Fruit fly (Drosophila melanogaster) whole organism: ENCODE measurements around the gene CG11891.

Experiments used
- CG8478 ChIP-seq: fragments of >200 bp; optimal IDR thresholded peaks from 2 replicates; lab custom pipeline; 2018; ENCODE audit warnings: inconsistent platforms
- Dll ChIP-seq: fragments of >200 bp; optimal IDR thresholded peaks from 2 replicates; lab custom pipeline; 2017
- EcR ChIP-seq, 2 experiments: fragments of >200 bp; optimal IDR thresholded peaks; 2 replicates each; lab custom pipeline; 2017; ENCODE audit warnings: missing biosample characterization in 2 of 2, missing genetic modification characterization in 2 of 2, missing genetic modification reagents in 2 of 2
- pan ChIP-seq: fragments of >200 bp; optimal IDR thresholded peaks from 2 replicates; lab custom pipeline; 2017
- psq ChIP-seq: fragments of >200 bp; optimal IDR thresholded peaks from 2 replicates; lab custom pipeline; 2017
- usp ChIP-seq: fragments of >200 bp; optimal IDR thresholded peaks from 2 replicates; lab custom pipeline; 2017; ENCODE audit warnings: missing biosample characterization, missing genetic modification characterization, mixed read lengths

The CG11891 gene

dm6 chr3R:25279796-25280350, 9.9 kb downstream of the CG11891 start, which contains the start of gene CG10514:
Gene CG10514 (minus strand): TSS chr3R:25279846.
- no peak for TF ChIP-seq Dll
- no peak for TF ChIP-seq usp (GFP tag; lab: Kevin White, UChicago)

- no peak for TF ChIP-seq psq (lab: Kevin White, UChicago)
- no peak for TF ChIP-seq usp (GFP tag; lab: Kevin White, UChicago)
Observed at dm6 chr3R:25281165-25281564, 11.2 kb downstream of the CG11891 start, which contains the start of gene CG11892. Gene CG11892 (plus strand): TSS chr3R:25281548.

dm6 chr3R:25283209-25283670, 13.2 kb downstream of the CG11891 start, which contains the start of gene CG31300:
Gene CG31300 (plus strand): TSS chr3R:25283620.
- TF ChIP-seq psq (lab: Kevin White, UChicago) (no peak), EcR (GFP tag; optimal IDR thresholded peaks at IDR 0.05; lab: Kevin White, UChicago) (no peak), CG8478 (lab: Kevin White, UChicago) (no peak), pan (lab: Kevin White, UChicago) (no peak), usp (GFP tag; lab: Kevin White, UChicago) (no peak), Dll (no peak)

dm6 chr3R:25285173-25285572, 15.2 kb downstream of the CG11891 start, which contains the start of gene CG31104:
Gene CG31104 (plus strand): TSS chr3R:25285473.
- TF ChIP-seq pan (lab: Kevin White, UChicago) (no peak), Dll (no peak), usp (GFP tag; lab: Kevin White, UChicago) (no peak), CG8478 (lab: Kevin White, UChicago) (no peak), psq (lab: Kevin White, UChicago) (no peak), EcR (GFP tag; optimal IDR thresholded peaks at IDR 0.05; lab: Kevin White, UChicago) (no peak)

dm6 chr3R:25287128-25287527, 17.1 kb downstream of the CG11891 start, which contains the start of gene CG13658:
Gene CG13658 (plus strand): TSS chr3R:25287474.
- TF ChIP-seq psq (lab: Kevin White, UChicago) (no peak), Dll (no peak), EcR (GFP tag; optimal IDR thresholded peaks at IDR 0.05; lab: Kevin White, UChicago) (no peak), usp (GFP tag; lab: Kevin White, UChicago) (no peak), CG8478 (lab: Kevin White, UChicago) (no peak), pan (lab: Kevin White, UChicago) (no peak)

- TF ChIP-seq EcR (GFP tag; optimal IDR thresholded peaks at IDR 0.05; lab: Kevin White, UChicago) (no peak), psq (lab: Kevin White, UChicago) (no peak), usp (GFP tag; lab: Kevin White, UChicago) (no peak), CG8478 (lab: Kevin White, UChicago) (no peak), pan (lab: Kevin White, UChicago) (no peak), Dll (no peak)
Observed at dm6 chr3R:25289589-25289988, 19.6 kb downstream of the CG11891 start, which contains the start of gene CG11893. Gene CG11893 (plus strand): TSS chr3R:25289889.

- TF ChIP-seq psq (lab: Kevin White, UChicago) (no peak), EcR (GFP tag; optimal IDR thresholded peaks at IDR 0.05; lab: Kevin White, UChicago) (no peak), usp (GFP tag; lab: Kevin White, UChicago) (no peak), pan (lab: Kevin White, UChicago) (no peak), Dll (no peak), CG8478 (lab: Kevin White, UChicago) (no peak)
Observed at dm6 chr3R:25292864-25293284, 22.9 kb downstream of the CG11891 start, which contains the start of gene CG31098. Gene CG31098 (minus strand): TSS chr3R:25292977.

- no peak for TF ChIP-seq CG8478 (lab: Kevin White, UChicago)
Observed at dm6 chr3R:25295320-25296020, 25.5 kb downstream of the CG11891 start, which contains the start of gene CG31102. Gene CG31102 (minus strand): TSS chr3R:25295594.

- TF ChIP-seq CG8478 (lab: Kevin White, UChicago) = no peak
- TF ChIP-seq Dll = no peak
- no peak for TF ChIP-seq psq (lab: Kevin White, UChicago)
- no peak for TF ChIP-seq EcR (GFP tag; optimal IDR thresholded peaks at IDR 0.05; lab: Kevin White, UChicago)
- no peak for TF ChIP-seq usp (GFP tag; lab: Kevin White, UChicago)
- no peak for TF ChIP-seq pan (lab: Kevin White, UChicago)
Observed at dm6 chr3R:25297678-25298077, 27.7 kb downstream of the CG11891 start, which contains the start of gene CG31097. Gene CG31097 (minus strand): TSS chr3R:25297778.

dm6 chr3R:25299507-25299964, 29.5 kb downstream of the CG11891 start, which contains the start of gene CG31288:
Gene CG31288 (minus strand): TSS chr3R:25299557.
- TF ChIP-seq usp (GFP tag; lab: Kevin White, UChicago) = no peak
- TF ChIP-seq psq (lab: Kevin White, UChicago) = no peak
- no peak for TF ChIP-seq pan (lab: Kevin White, UChicago)
- no peak for TF ChIP-seq Dll
- no peak for TF ChIP-seq CG8478 (lab: Kevin White, UChicago)
- no peak for TF ChIP-seq EcR (GFP tag; optimal IDR thresholded peaks at IDR 0.05; lab: Kevin White, UChicago)

- TF ChIP-seq pan (lab: Kevin White, UChicago) (no peak), usp (GFP tag; lab: Kevin White, UChicago) (no peak), psq (lab: Kevin White, UChicago) (no peak), CG8478 (lab: Kevin White, UChicago) (no peak), Dll (no peak), EcR (GFP tag; optimal IDR thresholded peaks at IDR 0.05; lab: Kevin White, UChicago) (no peak)
Observed at dm6 chr3R:25300575-25300974, 30.6 kb downstream of the CG11891 start, which contains the start of gene CG13659. Gene CG13659 (plus strand): TSS chr3R:25300891.
